Worm (Caenorhabditis elegans): Measurements from ENCODE around the gene lips-6.

DNA sequence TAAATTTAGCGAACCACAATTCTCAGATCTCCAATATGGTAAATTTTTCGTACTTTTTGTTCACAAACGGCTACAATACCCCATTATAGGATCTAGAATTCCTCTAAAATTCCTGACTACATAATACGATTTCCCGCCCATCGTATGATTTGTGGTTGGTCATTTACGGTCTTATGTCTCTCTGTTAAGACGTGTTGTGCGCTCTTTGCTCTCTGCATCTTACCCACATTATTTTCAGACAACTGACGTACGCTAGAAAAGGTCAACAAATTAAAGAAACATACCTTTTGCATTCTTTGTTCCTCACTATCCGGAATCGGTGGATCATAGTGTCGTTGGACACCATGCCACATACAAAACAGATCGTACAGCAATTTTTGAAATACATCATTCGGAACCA lies 27.6 kb upstream of the lips-6 start:
- TF ChIP-seq ztf-23 (GFP tag; IDR thresholded peaks at IDR 0.05) (no peak), T22C8.4 (GFP tag; IDR thresholded peaks at IDR 0.05) (no peak), flt-1 (GFP tag; IDR thresholded peaks at IDR 0.05) (no peak), klf-2 (GFP tag; conservative IDR thresholded peaks at IDR 0.05) (no peak), cog-1 (tag; optimal IDR thresholded peaks at IDR 0.05) (no peak), tab-1 (GFP tag; IDR thresholded peaks at IDR 0.05) (no peak), ztf-29 (GFP tag; IDR thresholded peaks at IDR 0.05) (no peak)
